Worm (Caenorhabditis elegans) whole organism, L4/young adult: ENCODE measurements around the gene dhs-6.

Source experiments
- W03F9.2 ChIP-seq: fragments of 150-350 bp; optimal IDR thresholded peaks from 2 replicates; lab custom pipeline; 2014; ENCODE audit warnings: missing biosample characterization, missing genetic modification characterization
- dao-5 ChIP-seq: sonication (generic microtip); optimal IDR thresholded peaks from 2 replicates; lab custom pipeline; 2016; ENCODE audit warnings: missing genotype, missing genetic modification characterization, moderate library complexity, missing compliant biosample characterization
- him-1 ChIP-seq: sonication (generic microtip); optimal IDR thresholded peaks from 2 replicates; lab custom pipeline; 2016; ENCODE audit warnings: missing genotype, missing genetic modification reagents, missing genetic modification characterization, missing compliant biosample characterization

Gene dhs-6

ce11 chrII:5619298-5619697, at the start of gene dhs-6:
dhs-6 (minus strand) TSS chrII:5619319.
- no peak for TF ChIP-seq dao-5
- TF ChIP-seq W03F9.2 (tag; lab: Kevin White, UChicago) = no peak
- no peak for TF ChIP-seq him-1 (tag; lab: Kevin White, UChicago)

- TF ChIP-seq dao-5 (no peak), him-1 (tag; lab: Kevin White, UChicago) (no peak), W03F9.2 (tag; lab: Kevin White, UChicago) (no peak)
Observed at ce11 chrII:5668830-5669229, 49.7 kb upstream of the dhs-6 start, which contains the start of gene C25H3.7. C25H3.7 (minus strand) TSS chrII:5668930.

ce11 chrII:5667540-5667939, 48.4 kb upstream of the dhs-6 start:
- TF ChIP-seq him-1 (tag; lab: Kevin White, UChicago) = no peak
- no peak for TF ChIP-seq W03F9.2 (tag; lab: Kevin White, UChicago)
- no peak for TF ChIP-seq dao-5

ce11 chrII:5665991-5666390, 46.9 kb upstream of the dhs-6 start, which contains the start of gene C25H3.16:
C25H3.16 (plus strand) TSS chrII:5666291.
- TF ChIP-seq W03F9.2 (tag; lab: Kevin White, UChicago) (no peak), dao-5 (no peak), him-1 (tag; lab: Kevin White, UChicago) (no peak)

ce11 chrII:5665029-5665428, 45.9 kb upstream of the dhs-6 start, which contains the start of gene C25H3.15:
C25H3.15 (plus strand) TSS chrII:5665329.
- TF ChIP-seq him-1 (tag; lab: Kevin White, UChicago) = no peak
- TF ChIP-seq dao-5 = no peak
- no peak for TF ChIP-seq W03F9.2 (tag; lab: Kevin White, UChicago)

ce11 chrII:5663180-5663791, 44.2 kb upstream of the dhs-6 start:
- TF ChIP-seq dao-5 (no peak), him-1 (tag; lab: Kevin White, UChicago) (no peak), W03F9.2 (tag; lab: Kevin White, UChicago) (no peak)

- TF ChIP-seq W03F9.2 (tag; lab: Kevin White, UChicago) (no peak), him-1 (tag; lab: Kevin White, UChicago) (peak; percentile 84), dao-5 (peak; percentile 69)
Observed at ce11 chrII:5661735-5662177, 42.6 kb upstream of the dhs-6 start.

ce11 chrII:5660736-5661734, 41.9 kb upstream of the dhs-6 start, which contains the start of the genes ift-43 and mdt-26:
ift-43 (minus strand) TSS chrII:5660786.
mdt-26 (plus strand) TSS chrII:5661181.
- TF ChIP-seq him-1 (tag; lab: Kevin White, UChicago) (peak; percentile 73), W03F9.2 (tag; lab: Kevin White, UChicago) (peak; percentile 33), dao-5 (no peak)

- no peak for TF ChIP-seq him-1 (tag; lab: Kevin White, UChicago)
- TF ChIP-seq W03F9.2 (tag; lab: Kevin White, UChicago) = no peak
Observed at ce11 chrII:5660155-5660554, 41.0 kb upstream of the dhs-6 start.

- no peak for TF ChIP-seq him-1 (tag; lab: Kevin White, UChicago)
- no peak for TF ChIP-seq dao-5
- TF ChIP-seq W03F9.2 (tag; lab: Kevin White, UChicago) = no peak
Observed at ce11 chrII:5659675-5660074, 40.6 kb upstream of the dhs-6 start, which contains the start of gene fut-3. fut-3 (minus strand) TSS chrII:5659775.

- TF ChIP-seq W03F9.2 (tag; lab: Kevin White, UChicago) (no peak), dao-5 (no peak), him-1 (tag; lab: Kevin White, UChicago) (no peak)
Observed at ce11 chrII:5654215-5654614, 35.1 kb upstream of the dhs-6 start, which contains the start of gene F59E12.1. F59E12.1 (plus strand) TSS chrII:5654515.

ce11 chrII:5652334-5652733, 33.2 kb upstream of the dhs-6 start, which contains the start of gene bli-2:
bli-2 (minus strand) TSS chrII:5652434.
- no peak for TF ChIP-seq dao-5
- no peak for TF ChIP-seq W03F9.2 (tag; lab: Kevin White, UChicago)
- no peak for TF ChIP-seq him-1 (tag; lab: Kevin White, UChicago)

ce11 chrII:5651426-5651825, 32.3 kb upstream of the dhs-6 start:
- no peak for TF ChIP-seq dao-5
- TF ChIP-seq W03F9.2 (tag; lab: Kevin White, UChicago) = no peak
- TF ChIP-seq him-1 (tag; lab: Kevin White, UChicago) = no peak
